Worm (Caenorhabditis elegans): ENCODE data around the gene Y57E12AL.1.

- TF ChIP-seq fkh-8 (tag; optimal IDR thresholded peaks at IDR 0.05) (no peak), pqm-1 (tag; optimal IDR thresholded peaks at IDR 0.05) (no peak), efl-1 (optimal IDR thresholded peaks at IDR 0.05) (no peak), efl-1 (GFP tag; optimal IDR thresholded peaks at IDR 0.05 in 1 of 2) (no peak), lsy-2 (tag; optimal IDR thresholded peaks at IDR 0.05) (no peak), unc-62 (GFP tag; optimal IDR thresholded peaks at IDR 0.05) (no peak)
Observed at ce11 chrV:7021772-7022171, 38.6 kb upstream of the Y57E12AL.1 start, which contains the start of gene F20A1.4.
